Fruit fly (Drosophila melanogaster) whole organism: Measurements from ENCODE around the gene tHMG2.

Source experiments
- CG8478 ChIP-seq: fragments of >200 bp; optimal IDR thresholded peaks from 2 replicates; lab custom pipeline; 2018; ENCODE audit warnings: inconsistent platforms
- pan ChIP-seq: fragments of >200 bp; optimal IDR thresholded peaks from 2 replicates; lab custom pipeline; 2017

- TF ChIP-seq CG8478 (lab: Kevin White, UChicago) (no peak), pan (lab: Kevin White, UChicago) (no peak)
Measured at dm6 chr3R:22449871-22450424, 42.8 kb upstream of the tHMG2 start.
